Worm (Caenorhabditis elegans) whole organism, L1 larva: ENCODE data around the gene Y116A8B.1.
A peak's percentile ranks its signal among the peaks of the same experiment; 100 is the strongest.

ENCODE experiments used
- C04F5.9 ChIP-seq: sonication (generic microtip); optimal IDR thresholded peaks from 2 replicates; lab custom pipeline; 2016; ENCODE audit warnings: missing genetic modification characterization, missing compliant biosample characterization
- C34B4.2 ChIP-seq: sonication (generic microtip); optimal IDR thresholded peaks from 2 replicates; lab custom pipeline; 2017; ENCODE audit warnings: mild to moderate bottlenecking, missing genetic modification characterization, missing compliant biosample characterization
- F16B12.6 ChIP-seq: fragments of 150-350 bp; optimal IDR thresholded peaks from 2 replicates; lab custom pipeline; 2014; ENCODE audit warnings: missing biosample characterization, missing genetic modification characterization
- Y116A8C.19 ChIP-seq: sonication (generic microtip); optimal IDR thresholded peaks from 2 replicates; lab custom pipeline; 2016; ENCODE audit warnings: missing compliant biosample characterization, missing genetic modification characterization, borderline replicate concordance
- alr-1 ChIP-seq: fragments of 200-800 bp; sonication (Bioruptor generic); optimal IDR thresholded peaks from 2 replicates; lab custom pipeline; 2018; ENCODE audit warnings: borderline replicate concordance, mild to moderate bottlenecking, missing genetic modification characterization, missing compliant biosample characterization
- aly-2 ChIP-seq: fragments of 150-350 bp; optimal IDR thresholded peaks from 2 replicates; lab custom pipeline; 2014; ENCODE audit warnings: missing biosample characterization, missing genetic modification characterization
- blmp-1 ChIP-seq: fragments of 150-350 bp; optimal IDR thresholded peaks from 2 replicates; lab custom pipeline; 2014; ENCODE audit warnings: missing biosample characterization, missing genetic modification characterization
- ceh-63 ChIP-seq: fragments of 200-800 bp; sonication (Bioruptor generic); optimal IDR thresholded peaks from 2 replicates; lab custom pipeline; 2018; ENCODE audit warnings: mild to moderate bottlenecking, missing genetic modification characterization, missing compliant biosample characterization
- ceh-8 ChIP-seq: fragments of 200-800 bp; sonication (Bioruptor generic); optimal IDR thresholded peaks from 2 replicates; lab custom pipeline; 2018; ENCODE audit warnings: mild to moderate bottlenecking, missing genetic modification characterization, moderate library complexity, missing compliant biosample characterization
- ceh-88 ChIP-seq: fragments of 200-800 bp; sonication (Bioruptor generic); IDR thresholded peaks from 2 replicates; pipeline ENCODE4 v1.3.6; 2022; ENCODE audit warnings: missing genetic modification characterization, missing compliant biosample characterization
- ceh-90 ChIP-seq: sonication (generic microtip); optimal IDR thresholded peaks from 2 replicates; lab custom pipeline; 2016; ENCODE audit warnings: missing genetic modification characterization, missing compliant biosample characterization
- dpl-1 ChIP-seq, 3 experiments: fragments of 150-350 bp in 2 of 3; sonication (generic microtip) in 1 of 3; optimal IDR thresholded peaks; 2 replicates each; lab custom pipeline; 2014 to 2017; ENCODE audit warnings: missing biosample characterization in 3 of 3, missing genetic modification characterization in 3 of 3, missing genetic modification reagents in 3 of 3
- elt-3 ChIP-seq, 6 experiments: fragments of 150-350 bp in 1 of 6; sonication (generic microtip); optimal IDR thresholded peaks; 2 replicates each; lab custom pipeline; 2017 to 2018; ENCODE audit warnings: missing biosample characterization in 6 of 6, missing genetic modification characterization in 6 of 6, inconsistent platforms in 1 of 6
- ets-5 ChIP-seq: fragments of 200-800 bp; sonication (Bioruptor generic); IDR thresholded peaks from 2 replicates; pipeline ENCODE4 v1.3.6; 2022; ENCODE audit warnings: missing genetic modification characterization, missing compliant biosample characterization
- fkh-10 ChIP-seq: sonication (generic microtip); optimal IDR thresholded peaks from 2 replicates; lab custom pipeline; 2017; ENCODE audit warnings: missing biosample characterization, missing genetic modification reagents, missing genetic modification characterization
- fkh-4 ChIP-seq: sonication (generic microtip); optimal IDR thresholded peaks from 2 replicates; lab custom pipeline; 2016; ENCODE audit warnings: missing compliant biosample characterization, missing genetic modification characterization, borderline replicate concordance
- fkh-8 ChIP-seq: sonication (generic microtip); optimal IDR thresholded peaks from 2 replicates; lab custom pipeline; 2016; ENCODE audit warnings: mild to moderate bottlenecking, missing genetic modification characterization, missing compliant biosample characterization
- fos-1 ChIP-seq: fragments of 150-350 bp; optimal IDR thresholded peaks from 2 replicates; lab custom pipeline; 2014; ENCODE audit warnings: missing biosample characterization, missing genetic modification characterization
- grh-1 ChIP-seq: fragments of 200-800 bp; sonication (Bioruptor generic); IDR thresholded peaks from 2 replicates; pipeline ENCODE4 v1.3.6; 2022; ENCODE audit warnings: missing genetic modification reagents, missing genetic modification characterization, missing compliant biosample characterization
- hlh-4 ChIP-seq: sonication (generic microtip); optimal IDR thresholded peaks from 2 replicates; lab custom pipeline; 2016; ENCODE audit warnings: mild to moderate bottlenecking, missing genetic modification characterization, missing compliant biosample characterization
- irx-1 ChIP-seq: sonication (generic microtip); optimal IDR thresholded peaks from 2 replicates; lab custom pipeline; 2016; ENCODE audit warnings: missing genetic modification characterization, missing compliant biosample characterization
- jun-1 ChIP-seq: fragments of 150-350 bp; optimal IDR thresholded peaks from 2 replicates; lab custom pipeline; 2014; ENCODE audit warnings: missing biosample characterization, missing genetic modification reagents, missing genetic modification characterization
- lin-13 ChIP-seq: fragments of 150-350 bp; optimal IDR thresholded peaks from 2 replicates; lab custom pipeline; 2014; ENCODE audit warnings: missing biosample characterization, missing genetic modification reagents, missing genetic modification characterization
- lin-14 ChIP-seq: fragments of 200-800 bp; sonication (Bioruptor generic); optimal IDR thresholded peaks from 2 replicates; lab custom pipeline; 2018; ENCODE audit warnings: mild to moderate bottlenecking, missing genetic modification characterization, moderate library complexity, missing compliant biosample characterization
- lin-15B ChIP-seq: fragments of 150-350 bp; sonication (generic microtip); optimal IDR thresholded peaks from 3 replicates; lab custom pipeline; 2014; ENCODE audit warnings: missing biosample characterization, missing genetic modification characterization
- lin-35 ChIP-seq, 2 experiments: fragments of 150-350 bp; optimal IDR thresholded peaks; 2 replicates each; lab custom pipeline; 2014; ENCODE audit warnings: missing biosample characterization in 2 of 2, missing genetic modification characterization in 2 of 2, missing genetic modification reagents in 2 of 2
- lin-39 ChIP-seq: fragments of 150-350 bp; optimal IDR thresholded peaks from 2 replicates; lab custom pipeline; 2014; ENCODE audit warnings: missing biosample characterization, missing genetic modification reagents, missing genetic modification characterization
- lir-3 ChIP-seq: sonication (generic microtip); optimal IDR thresholded peaks from 2 replicates; lab custom pipeline; 2016; ENCODE audit warnings: mild to moderate bottlenecking, missing genetic modification characterization, moderate library complexity, missing compliant biosample characterization; ENCODE audit not compliant: poor library complexity
- lsy-2 ChIP-seq, 2 experiments: fragments of 150-350 bp; optimal IDR thresholded peaks; 2 replicates each; lab custom pipeline; 2014; ENCODE audit warnings: missing biosample characterization in 2 of 2, missing genetic modification characterization in 2 of 2
- mab-9 ChIP-seq: fragments of 200-800 bp; sonication (Bioruptor generic); IDR thresholded peaks from 2 replicates; pipeline ENCODE4 v1.3.6; 2022; ENCODE audit warnings: missing genetic modification reagents, missing genetic modification characterization, missing compliant biosample characterization
- mef-2 ChIP-seq: fragments of 150-350 bp; optimal IDR thresholded peaks from 2 replicates; lab custom pipeline; 2014; ENCODE audit warnings: missing biosample characterization, missing genetic modification characterization
- mep-1 ChIP-seq: fragments of 150-350 bp; optimal IDR thresholded peaks from 2 replicates; lab custom pipeline; 2014; ENCODE audit warnings: missing biosample characterization, missing genetic modification characterization
- nhr-12 ChIP-seq: sonication (generic microtip); optimal IDR thresholded peaks from 2 replicates; lab custom pipeline; 2017; ENCODE audit warnings: missing biosample characterization, missing genetic modification characterization
- nhr-20 ChIP-seq: sonication (generic microtip); optimal IDR thresholded peaks from 2 replicates; lab custom pipeline; 2016; ENCODE audit warnings: mild to moderate bottlenecking, missing genetic modification characterization, missing compliant biosample characterization
- nhr-47 ChIP-seq: sonication (generic microtip); optimal IDR thresholded peaks from 2 replicates; lab custom pipeline; 2016; ENCODE audit warnings: mild to moderate bottlenecking, missing genetic modification characterization, moderate library complexity, missing compliant biosample characterization
- nhr-71 ChIP-seq: sonication (generic microtip); optimal IDR thresholded peaks from 2 replicates; lab custom pipeline; 2016; ENCODE audit warnings: mild to moderate bottlenecking, missing genetic modification characterization, moderate library complexity, missing compliant biosample characterization
- nhr-76 ChIP-seq: sonication (generic microtip); optimal IDR thresholded peaks from 2 replicates; lab custom pipeline; 2017; ENCODE audit warnings: missing biosample characterization, missing genetic modification characterization
- nhr-84 ChIP-seq: sonication (generic microtip); optimal IDR thresholded peaks from 2 replicates; lab custom pipeline; 2017; ENCODE audit warnings: missing biosample characterization, missing genetic modification characterization
- nhr-85 ChIP-seq: sonication (generic microtip); peaks from one replicate; lab custom pipeline; 2016; ENCODE audit warnings: missing genetic modification characterization, inconsistent platforms, missing compliant biosample characterization
- pag-3 ChIP-seq: sonication (generic microtip); optimal IDR thresholded peaks from 2 replicates; lab custom pipeline; 2017; ENCODE audit warnings: missing genetic modification characterization, mild to moderate bottlenecking, missing compliant biosample characterization, antibody characterized with exemption, borderline replicate concordance; ENCODE audit not compliant: insufficient read depth
- pax-3 ChIP-seq: fragments of 200-800 bp; sonication (Bioruptor generic); optimal IDR thresholded peaks from 2 replicates; lab custom pipeline; 2018; ENCODE audit warnings: mild to moderate bottlenecking, missing genetic modification characterization, moderate library complexity, missing compliant biosample characterization
- pqm-1 ChIP-seq: sonication (generic microtip); optimal IDR thresholded peaks from 3 replicates; lab custom pipeline; 2017; ENCODE audit warnings: missing biosample characterization, missing genetic modification characterization
- skn-1 ChIP-seq: fragments of 150-350 bp; optimal IDR thresholded peaks from 2 replicates; lab custom pipeline; 2014; ENCODE audit warnings: missing biosample characterization, missing genetic modification characterization
- snu-23 ChIP-seq: sonication (generic microtip); optimal IDR thresholded peaks from 2 replicates; lab custom pipeline; 2016; ENCODE audit warnings: missing genetic modification characterization, missing compliant biosample characterization
- sup-37 ChIP-seq: fragments of 200-800 bp; sonication (Bioruptor generic); optimal IDR thresholded peaks from 2 replicates; lab custom pipeline; 2018; ENCODE audit warnings: mild to moderate bottlenecking, missing genetic modification characterization, missing compliant biosample characterization
- tbx-2 ChIP-seq: sonication (generic microtip); optimal IDR thresholded peaks from 2 replicates; lab custom pipeline; 2016; ENCODE audit warnings: missing genetic modification characterization, missing compliant biosample characterization
- unc-30 ChIP-seq: sonication (generic microtip); optimal IDR thresholded peaks from 2 replicates; lab custom pipeline; 2017; ENCODE audit warnings: missing biosample characterization, missing genetic modification characterization
- unc-86 ChIP-seq: sonication (generic microtip); optimal IDR thresholded peaks from 2 replicates; lab custom pipeline; 2016; ENCODE audit warnings: missing genetic modification characterization, missing compliant biosample characterization
- vab-15 ChIP-seq: sonication (generic microtip); optimal IDR thresholded peaks from 2 replicates; lab custom pipeline; 2017; ENCODE audit warnings: missing genotype, mild to moderate bottlenecking, missing genetic modification characterization, missing compliant biosample characterization
- xbp-1 ChIP-seq: sonication (generic microtip); optimal IDR thresholded peaks from 2 replicates; lab custom pipeline; 2016; ENCODE audit warnings: missing genetic modification characterization, missing compliant biosample characterization
- ztf-11 ChIP-seq, 2 experiments: sonication (generic microtip); optimal IDR thresholded peaks; 2 replicates each; lab custom pipeline; 2016 to 2017; ENCODE audit warnings: missing genetic modification characterization in 2 of 2, missing biosample characterization in 1 of 2, missing compliant biosample characterization in 1 of 2
- ztf-4 ChIP-seq: fragments of 150-350 bp; optimal IDR thresholded peaks from 2 replicates; lab custom pipeline; 2014; ENCODE audit warnings: missing biosample characterization, missing genetic modification characterization

Gene Y116A8B.1

DNA sequence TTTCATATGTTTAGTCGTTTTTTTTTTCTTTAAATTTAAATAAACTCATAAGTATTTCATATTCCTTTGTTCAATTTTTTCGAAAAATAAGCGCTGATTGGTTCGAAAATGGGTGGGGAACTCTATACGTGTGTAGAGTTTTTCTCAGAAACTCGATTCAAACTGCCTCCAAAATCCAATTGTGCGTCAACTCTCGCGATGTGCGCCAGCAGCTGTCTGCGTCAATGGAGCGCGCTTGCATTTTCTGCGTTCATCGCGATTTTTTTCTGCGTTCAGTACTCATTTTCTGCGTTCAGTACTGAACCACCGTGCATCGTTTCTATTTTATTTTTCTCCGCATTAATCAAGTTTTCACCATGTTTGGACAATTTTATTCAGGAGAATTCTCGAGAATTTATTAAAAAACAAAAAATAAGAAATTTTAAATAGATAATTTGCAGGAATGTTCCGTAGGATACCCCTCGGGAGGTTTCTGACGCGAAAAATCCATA lies 33.6 kb downstream of the Y116A8B.1 start, which contains the start of gene eelo-2 (continued):
- TF ChIP-seq ceh-88 (GFP tag; lab: Robert Waterston, UW) (peak; percentile 95), ceh-8 (GFP tag; lab: Kevin White, UChicago) (peak; percentile 97), nhr-47 (peak; percentile 99), elt-3 (tag; optimal IDR thresholded peaks at IDR 0.05; lab: Kevin White, UChicago) (peak; percentile 60 to 97 (median 88)), ets-5 (GFP tag; lab: Robert Waterston, UW) (no peak), nhr-71 (tag; lab: Kevin White, UChicago) (peak; percentile 99), pqm-1 (tag; lab: Kevin White, UChicago) (peak; percentile 92), nhr-85 (tag; lab: Kevin White, UChicago) (peak; percentile 99), mab-9 (peak; percentile 98), grh-1 (GFP tag; lab: Robert Waterston, UW) (peak; percentile 98), C04F5.9 (tag; lab: Kevin White, UChicago) (peak; percentile 92), fkh-4 (tag; lab: Kevin White, UChicago) (peak; percentile 82), lin-15B (tag; lab: Kevin White, UChicago) (peak; percentile 99), fos-1 (tag; lab: Kevin White, UChicago) (peak; percentile 96), Y116A8C.19 (tag; lab: Kevin White, UChicago) (no peak), lin-14 (GFP tag; lab: Kevin White, UChicago) (peak; percentile 99), blmp-1 (tag; lab: Kevin White, UChicago) (peak; percentile 84), hlh-4 (tag; lab: Kevin White, UChicago) (no peak), ztf-11 (tag; optimal IDR thresholded peaks at IDR 0.05; lab: Kevin White, UChicago) (peak; percentile 62 to 95), ceh-90 (peak; percentile 68), vab-15 (tag; lab: Kevin White, UChicago) (peak; percentile 88), unc-30 (peak; percentile 83), nhr-84 (tag; lab: Kevin White, UChicago) (no peak), skn-1 (peak; percentile 98), nhr-12 (tag; lab: Kevin White, UChicago) (peak; percentile 73), ztf-4 (tag; lab: Kevin White, UChicago) (peak; percentile 97), mep-1 (peak; percentile 100), dpl-1 (GFP tag; optimal IDR thresholded peaks at IDR 0.05; lab: Kevin White, UChicago) (peak; percentile 100), lsy-2 (tag; optimal IDR thresholded peaks at IDR 0.05; lab: Kevin White, UChicago) (peak; percentile 97), alr-1 (tag; lab: Kevin White, UChicago) (no peak), fkh-8 (tag; lab: Kevin White, UChicago) (peak; percentile 99), lir-3 (tag; lab: Kevin White, UChicago) (peak; percentile 94), nhr-76 (tag; lab: Kevin White, UChicago) (peak; percentile 80), snu-23 (peak; percentile 99), xbp-1 (tag; lab: Kevin White, UChicago) (peak; percentile 98), mef-2 (peak; percentile 87), tbx-2 (tag; lab: Kevin White, UChicago) (peak; percentile 99), C34B4.2 (tag; lab: Kevin White, UChicago) (peak; percentile 91), ceh-63 (GFP tag; lab: Kevin White, UChicago) (no peak), sup-37 (GFP tag; lab: Kevin White, UChicago) (peak; percentile 98), lin-13 (peak; percentile 99), jun-1 (peak; percentile 98), pax-3 (tag; lab: Kevin White, UChicago) (peak; percentile 98), fkh-10 (GFP tag; lab: Kevin White, UChicago) (peak; percentile 99), lin-35 (GFP tag; optimal IDR thresholded peaks at IDR 0.05; lab: Kevin White, UChicago) (peak; percentile 100), nhr-20 (tag; lab: Kevin White, UChicago) (peak; percentile 99), aly-2 (tag; lab: Kevin White, UChicago) (peak; percentile 94), irx-1 (tag; lab: Kevin White, UChicago) (peak; percentile 98), F16B12.6 (peak; percentile 79), unc-86 (tag; lab: Kevin White, UChicago) (peak; percentile 99), pag-3 (tag; lab: Kevin White, UChicago) (peak; percentile 74), lin-39 (peak; percentile 99)
